Worm (Caenorhabditis elegans) whole organism, L3 larva: ENCODE data around the gene str-7.

ENCODE experiments used
- R02D3.7 ChIP-seq: fragments of 150-350 bp; optimal IDR thresholded peaks from 2 replicates; lab custom pipeline; 2014; ENCODE audit warnings: missing biosample characterization, missing genetic modification characterization
- ZK546.5 ChIP-seq: sonication (generic microtip); optimal IDR thresholded peaks from 2 replicates; lab custom pipeline; 2017; ENCODE audit warnings: missing biosample characterization, missing genetic modification characterization
- ama-1 ChIP-seq: fragments of 150-350 bp; optimal IDR thresholded peaks from 2 replicates; lab custom pipeline; 2018
- ceh-16 ChIP-seq: sonication (generic microtip); optimal IDR thresholded peaks from 2 replicates; lab custom pipeline; 2017; ENCODE audit warnings: missing biosample characterization, missing genetic modification characterization
- ceh-28 ChIP-seq: fragments of 150-350 bp; optimal IDR thresholded peaks from 2 replicates; lab custom pipeline; 2014; ENCODE audit warnings: missing biosample characterization, missing genetic modification reagents, missing genetic modification characterization
- ceh-82 ChIP-seq: fragments of 150-350 bp; optimal IDR thresholded peaks from 2 replicates; lab custom pipeline; 2014; ENCODE audit warnings: missing biosample characterization, missing genetic modification characterization
- ceh-9 ChIP-seq: sonication (generic microtip); optimal IDR thresholded peaks from 2 replicates; lab custom pipeline; 2018; ENCODE audit warnings: missing biosample characterization, missing genetic modification characterization
- daf-12 ChIP-seq: fragments of 150-350 bp; optimal IDR thresholded peaks from 2 replicates; lab custom pipeline; 2014; ENCODE audit warnings: missing biosample characterization, missing genetic modification reagents, missing genetic modification characterization
- egl-27 ChIP-seq: sonication (generic microtip); optimal IDR thresholded peaks from 4 replicates; lab custom pipeline; 2017; ENCODE audit warnings: missing biosample characterization, missing genetic modification reagents, missing genetic modification characterization
- elt-1 ChIP-seq: fragments of 150-350 bp; optimal IDR thresholded peaks from 2 replicates; lab custom pipeline; 2014; ENCODE audit warnings: missing biosample characterization, missing genetic modification characterization
- elt-2 ChIP-seq: sonication (generic microtip); optimal IDR thresholded peaks from 2 replicates; lab custom pipeline; 2016; ENCODE audit warnings: missing genetic modification reagents, mild to moderate bottlenecking, missing genetic modification characterization, missing compliant biosample characterization
- elt-3 ChIP-seq, 3 experiments: fragments of 150-350 bp in 1 of 3; sonication (generic microtip) in 2 of 3; optimal IDR thresholded peaks; 2 replicates in 2 of 3; 4 replicates in 1 of 3; lab custom pipeline; 2014 to 2017; ENCODE audit warnings: missing biosample characterization in 3 of 3, missing genetic modification characterization in 3 of 3
- eor-1 ChIP-seq, 2 experiments: fragments of 150-350 bp; optimal IDR thresholded peaks; 2 replicates each; lab custom pipeline; 2014 to 2018; ENCODE audit warnings: missing biosample characterization in 2 of 2, missing genetic modification characterization in 2 of 2
- fkh-2 ChIP-seq: fragments of 150-350 bp; optimal IDR thresholded peaks from 2 replicates; lab custom pipeline; 2014; ENCODE audit warnings: missing biosample characterization, missing genetic modification reagents, missing genetic modification characterization
- hmg-11 ChIP-seq: sonication (generic microtip); optimal IDR thresholded peaks from 2 replicates; lab custom pipeline; 2016; ENCODE audit warnings: missing genetic modification characterization, missing compliant biosample characterization
- jun-1 ChIP-seq: fragments of 150-350 bp; optimal IDR thresholded peaks from 2 replicates; lab custom pipeline; 2014; ENCODE audit warnings: missing biosample characterization, missing genetic modification reagents, missing genetic modification characterization
- lin-39 ChIP-seq: fragments of 150-350 bp; optimal IDR thresholded peaks from 2 replicates; lab custom pipeline; 2018; ENCODE audit warnings: missing biosample characterization, missing genetic modification reagents, missing genetic modification characterization
- nhr-12 ChIP-seq: fragments of 150-350 bp; optimal IDR thresholded peaks from 2 replicates; lab custom pipeline; 2014; ENCODE audit warnings: missing biosample characterization, missing genetic modification characterization
- nhr-23 ChIP-seq: fragments of 150-350 bp; optimal IDR thresholded peaks from 2 replicates; lab custom pipeline; 2014; ENCODE audit warnings: missing biosample characterization, missing genetic modification reagents, missing genetic modification characterization
- nhr-237 ChIP-seq: fragments of 150-350 bp; optimal IDR thresholded peaks from 2 replicates; lab custom pipeline; 2014; ENCODE audit warnings: missing biosample characterization, missing genetic modification characterization
- nhr-25 ChIP-seq: sonication (generic microtip); optimal IDR thresholded peaks from 2 replicates; lab custom pipeline; 2017; ENCODE audit warnings: missing biosample characterization, missing genetic modification characterization
- nhr-28 ChIP-seq: fragments of 150-350 bp; optimal IDR thresholded peaks from 2 replicates; lab custom pipeline; 2014; ENCODE audit warnings: missing biosample characterization, missing genetic modification characterization
- nhr-76 ChIP-seq: fragments of 150-350 bp; sonication (generic microtip); optimal IDR thresholded peaks from 5 replicates; lab custom pipeline; 2014; ENCODE audit warnings: missing biosample characterization, missing genetic modification characterization
- nhr-77 ChIP-seq: fragments of 150-350 bp; optimal IDR thresholded peaks from 2 replicates; lab custom pipeline; 2014; ENCODE audit warnings: missing biosample characterization, missing genetic modification characterization
- pha-4 ChIP-seq: fragments of 150-350 bp; optimal IDR thresholded peaks from 2 replicates; lab custom pipeline; 2014; ENCODE audit warnings: missing biosample characterization, missing genetic modification reagents, missing genetic modification characterization
- pqm-1 ChIP-seq: fragments of 150-350 bp; optimal IDR thresholded peaks from 2 replicates; lab custom pipeline; 2017; ENCODE audit warnings: missing biosample characterization, missing genetic modification characterization, inconsistent platforms
- sea-2 ChIP-seq: fragments of 150-350 bp; sonication (generic microtip); optimal IDR thresholded peaks from 4 replicates; lab custom pipeline; 2014; ENCODE audit warnings: missing biosample characterization, missing genetic modification reagents, missing genetic modification characterization
- skn-1 ChIP-seq: fragments of 150-350 bp; optimal IDR thresholded peaks from 2 replicates; lab custom pipeline; 2014; ENCODE audit warnings: missing biosample characterization, missing genetic modification characterization
- snpc-4 ChIP-seq: fragments of 150-350 bp; optimal IDR thresholded peaks from 2 replicates; lab custom pipeline; 2014; ENCODE audit warnings: missing biosample characterization, missing genetic modification characterization
- tbx-2 ChIP-seq: sonication (generic microtip); optimal IDR thresholded peaks from 2 replicates; lab custom pipeline; 2016; ENCODE audit warnings: mild to moderate bottlenecking, missing genetic modification characterization, missing compliant biosample characterization
- zag-1 ChIP-seq: fragments of 150-350 bp; optimal IDR thresholded peaks from 2 replicates; lab custom pipeline; 2014; ENCODE audit warnings: missing biosample characterization, missing genetic modification characterization

The str-7 gene

DNA sequence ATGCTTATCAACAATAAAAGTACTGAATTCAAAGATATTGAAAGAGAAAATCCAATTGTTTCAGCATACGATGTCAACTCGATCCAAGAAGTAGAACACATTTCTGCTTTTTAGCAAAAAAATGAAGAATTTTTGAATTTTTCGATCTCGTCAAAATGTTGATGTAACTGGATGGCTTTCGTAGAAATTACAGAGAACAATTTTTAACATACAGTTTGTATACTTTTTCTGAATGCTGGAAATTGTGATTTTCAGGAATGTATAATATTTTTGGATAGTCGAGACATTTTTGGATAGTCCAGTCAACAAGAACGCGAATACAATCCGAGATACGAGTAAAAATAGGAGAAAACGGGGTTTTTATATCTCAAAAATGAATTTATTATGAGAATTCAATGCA is 19.3 kb upstream of the str-7 start, which contains the start of gene str-103:
TSS of gene str-103 (minus strand) at position 101 of the 400 bp plus-strand sequence.
- TF ChIP-seq elt-1: no peak
- TF ChIP-seq snpc-4 (tag; lab: Kevin White, UChicago): no peak
- TF ChIP-seq ama-1 (lab: Kevin White, UChicago): no peak

DNA sequence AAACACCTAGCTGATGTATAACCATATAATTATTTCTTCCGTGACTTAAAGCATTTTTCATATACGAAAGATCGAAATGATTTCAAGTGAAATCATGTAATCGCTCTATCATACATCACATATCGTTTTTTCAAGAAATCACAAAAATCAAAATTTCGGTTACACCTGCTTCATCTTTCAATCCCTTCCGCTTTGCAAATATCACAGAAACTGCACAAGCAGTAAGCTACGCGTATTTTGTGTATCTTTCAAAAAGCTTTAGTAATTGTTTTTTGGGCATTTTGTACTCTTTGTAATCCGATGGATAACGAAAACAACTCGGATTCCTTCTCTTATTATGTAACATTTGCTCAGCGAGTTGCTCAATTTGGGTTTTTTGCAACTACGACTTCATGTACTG is 16.0 kb upstream of the str-7 start, which contains the start of gene str-25:
TSS of gene str-25 (plus strand) at position 301 of the 400 bp plus-strand sequence.
- TF ChIP-seq skn-1 (no peak), nhr-76 (tag; lab: Kevin White, UChicago) (no peak), nhr-23 (tag; lab: Kevin White, UChicago) (no peak)

DNA sequence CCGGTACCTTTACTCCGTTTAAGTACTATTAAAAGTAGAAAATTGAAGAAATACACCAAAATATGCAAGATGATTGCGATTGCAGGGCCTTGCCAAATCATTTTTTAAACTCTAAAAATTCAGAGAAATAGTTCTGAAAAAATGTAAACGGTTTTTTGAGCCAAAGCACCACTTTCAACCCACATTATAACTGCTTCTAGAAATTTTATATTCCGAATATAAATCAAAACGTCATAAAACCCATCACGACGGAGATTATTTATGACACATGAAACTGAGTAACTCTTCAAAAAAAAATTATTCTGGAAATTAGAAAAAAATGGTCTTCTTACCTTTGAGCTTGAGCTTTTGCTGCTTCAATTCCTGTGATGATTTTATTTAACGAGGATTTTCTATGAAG is 14.9 kb upstream of the str-7 start, which contains the start of gene srxa-16:
TSS of gene srxa-16 (minus strand) at position 101 of the 400 bp plus-strand sequence.
- TF ChIP-seq jun-1 (no peak), nhr-28 (no peak), hmg-11 (tag; lab: Kevin White, UChicago) (no peak), eor-1 (tag; optimal IDR thresholded peaks at IDR 0.05; lab: Kevin White, UChicago) (no peak), elt-2 (no peak), skn-1 (no peak), ama-1 (lab: Kevin White, UChicago) (no peak), ceh-82 (tag; lab: Kevin White, UChicago) (no peak)
- TF ChIP-seq, all 47 proteins: peak for 0

DNA sequence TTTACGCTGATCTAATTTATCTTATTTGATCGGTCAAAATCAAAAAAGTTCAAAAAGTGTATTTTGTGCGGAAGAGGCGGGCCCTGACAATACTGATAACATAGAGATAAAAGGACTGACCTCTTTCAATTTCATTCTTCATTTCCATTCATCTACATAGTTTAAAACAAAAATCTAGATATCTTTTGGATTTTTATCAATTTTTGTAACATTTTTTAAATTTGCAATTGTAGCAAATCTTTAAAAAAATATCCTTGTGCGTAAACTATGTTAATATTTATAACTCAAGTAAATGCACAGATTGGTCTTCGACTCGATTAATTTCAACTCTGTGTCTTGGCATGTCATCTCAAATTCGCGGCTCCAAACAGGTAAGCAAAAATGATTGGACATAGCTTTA is 4.3 kb upstream of the str-7 start, which contains the start of gene argk-1:
TSS of gene argk-1 (plus strand) at position 301 of the 400 bp plus-strand sequence.
- TF ChIP-seq ZK546.5: no peak
- no peak for TF ChIP-seq ceh-28 (tag; lab: Kevin White, UChicago)
- TF ChIP-seq nhr-237 (tag; lab: Kevin White, UChicago): no peak
- no peak for TF ChIP-seq sea-2
- no peak for TF ChIP-seq ceh-16 (tag; lab: Kevin White, UChicago)
- no peak for TF ChIP-seq nhr-76 (tag; lab: Kevin White, UChicago)
- TF ChIP-seq daf-12 (tag; lab: Kevin White, UChicago): no peak
- TF ChIP-seq egl-27 (tag; lab: Kevin White, UChicago): no peak

DNA sequence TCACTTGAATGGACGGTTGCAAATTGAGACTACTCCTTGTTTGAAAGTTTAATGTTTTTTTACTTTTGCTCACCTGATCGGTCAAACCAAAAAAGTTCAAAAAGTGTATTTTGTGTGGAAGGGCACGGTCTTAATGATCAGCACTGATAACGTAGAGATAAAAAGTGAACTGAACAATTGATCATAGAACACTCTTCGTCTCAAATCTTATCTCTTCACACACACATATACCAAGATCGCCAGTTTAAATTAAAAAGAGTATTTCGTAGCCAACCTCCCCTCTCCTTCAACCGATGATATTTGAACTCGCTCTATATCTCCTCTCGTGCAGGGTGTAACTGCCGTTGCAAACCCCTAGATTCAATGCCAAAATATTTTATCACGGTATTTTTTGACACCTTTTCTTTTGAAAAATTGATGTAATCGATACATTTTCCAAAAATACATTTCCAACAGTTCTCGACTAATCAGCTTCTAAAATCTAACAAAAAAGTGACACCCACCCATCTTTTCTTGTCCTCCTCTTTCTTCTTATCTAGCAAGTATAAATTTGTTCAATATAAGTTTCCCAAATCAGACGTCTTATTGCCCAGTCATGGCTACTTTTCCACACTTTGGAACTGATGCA is 876 bp upstream of the str-7 start, which contains the start of gene cth-1:
TSS of gene cth-1 (plus strand) at position 578 of the 628 bp plus-strand sequence.
- TF ChIP-seq tbx-2 (no peak), elt-2 (peak; percentile 60), ceh-9 (tag; lab: Kevin White, UChicago) (no peak), elt-3 (tag; optimal IDR thresholded peaks at IDR 0.05; lab: Kevin White, UChicago) (peak in 1 of 3 experiments; percentile 72), elt-1 (peak; percentile 59), pqm-1 (peak; percentile 73)

DNA sequence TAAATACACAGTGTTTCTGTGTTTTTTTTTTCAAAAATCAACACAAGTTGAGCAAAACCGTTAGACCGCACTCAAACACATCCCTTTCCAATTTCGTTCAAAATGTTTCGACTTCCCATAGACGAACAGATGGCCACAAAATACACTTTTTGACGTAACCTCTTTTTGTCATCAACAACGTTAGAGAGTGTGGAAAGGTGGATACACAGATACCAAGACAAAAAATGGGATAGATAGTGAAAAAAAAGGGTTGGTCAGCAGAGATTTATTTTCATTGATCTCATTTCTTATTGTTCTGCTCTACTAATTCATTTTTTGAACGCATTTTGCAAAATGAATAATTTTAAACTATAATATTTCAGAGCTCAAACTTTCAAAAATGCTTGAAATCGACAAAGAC is 4.5 kb downstream of the str-7 start:
- TF ChIP-seq pqm-1 (peak; percentile 19), elt-2 (peak; percentile 12), nhr-237 (tag; lab: Kevin White, UChicago) (no peak), egl-27 (tag; lab: Kevin White, UChicago) (no peak), R02D3.7 (no peak)
- TF ChIP-seq, all 47 proteins: peak for 2

DNA sequence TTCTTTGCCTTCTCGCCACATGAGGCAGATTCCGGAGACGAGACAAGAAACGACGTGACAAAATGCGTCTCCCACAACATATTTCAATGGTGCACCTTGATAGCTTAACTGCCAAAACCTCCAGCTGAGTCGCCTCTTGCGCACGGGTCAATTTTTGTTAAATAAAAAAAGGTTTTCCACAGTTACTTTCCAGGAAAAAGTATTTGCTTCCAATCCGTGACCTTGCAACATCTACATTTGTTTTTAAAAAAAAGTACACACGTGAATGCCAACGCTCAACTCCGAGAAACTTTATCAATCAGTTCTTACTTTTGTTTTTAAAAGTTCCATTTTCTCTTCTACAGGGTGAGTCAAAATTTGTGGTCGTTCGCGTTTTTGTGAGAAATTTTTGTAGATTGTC is 5.1 kb downstream of the str-7 start, which contains the start of gene F22B8.7:
TSS of gene F22B8.7 (plus strand) at position 301 of the 400 bp plus-strand sequence.
- TF ChIP-seq pha-4 (no peak), elt-3 (tag; optimal IDR thresholded peaks at IDR 0.05; lab: Kevin White, UChicago) (no peak), egl-27 (tag; lab: Kevin White, UChicago) (no peak), nhr-12 (tag; lab: Kevin White, UChicago) (no peak), nhr-25 (tag; lab: Kevin White, UChicago) (no peak), fkh-2 (tag; lab: Kevin White, UChicago) (no peak), nhr-77 (tag; lab: Kevin White, UChicago) (no peak), lin-39 (no peak), zag-1 (no peak), ceh-28 (tag; lab: Kevin White, UChicago) (no peak)
